Fruit fly (Drosophila melanogaster) whole organism, embryonic: ENCODE data around the gene CG46412.

ENCODE experiments used
- Abd-B ChIP-seq: fragments of 200-800 bp; sonication (Bioruptor generic); optimal IDR thresholded peaks from 2 replicates; lab custom pipeline; 2018; ENCODE audit warnings: missing biosample characterization, mild to moderate bottlenecking, missing genetic modification characterization, moderate library complexity
- Bdp1 ChIP-seq: fragments of 200-800 bp; sonication (Bioruptor generic); optimal IDR thresholded peaks from 3 replicates; lab custom pipeline; 2016; ENCODE audit warnings: missing biosample characterization, missing genetic modification characterization
- CG1024 ChIP-seq: fragments of 200-800 bp; sonication (Bioruptor generic); IDR thresholded peaks from 2 replicates; pipeline ENCODE4 v1.3.6; 2022; ENCODE audit warnings: missing biosample characterization, missing genetic modification characterization
- CG10979 ChIP-seq: fragments of 200-800 bp; sonication (Bioruptor generic); optimal IDR thresholded peaks from 2 replicates; lab custom pipeline; 2018; ENCODE audit warnings: missing biosample characterization, mild to moderate bottlenecking, missing genetic modification characterization, moderate library complexity
- CG1233 ChIP-seq: fragments of 200-800 bp; sonication (Bioruptor generic); optimal IDR thresholded peaks from 4 replicates; lab custom pipeline; 2018; ENCODE audit warnings: missing biosample characterization, mild to moderate bottlenecking, missing genetic modification characterization
- CG12391 ChIP-seq: fragments of 200-800 bp; sonication (Bioruptor generic); optimal IDR thresholded peaks from 3 replicates; lab custom pipeline; 2018; ENCODE audit warnings: missing biosample characterization, mild to moderate bottlenecking, missing genetic modification characterization, moderate library complexity
- CG14710 ChIP-seq: fragments of 200-800 bp; sonication (Bioruptor generic); optimal IDR thresholded peaks from 3 replicates; lab custom pipeline; 2019; ENCODE audit warnings: missing biosample characterization, mild to moderate bottlenecking, missing genetic modification characterization, moderate library complexity
- CG14860 ChIP-seq: fragments of 200-800 bp; sonication (Bioruptor generic); IDR thresholded peaks from 3 replicates; pipeline ENCODE4 v1.3.6; 2022; ENCODE audit warnings: missing biosample characterization, missing genetic modification characterization; ENCODE audit not compliant: partially characterized antibody
- CG15011 ChIP-seq: fragments of 200-800 bp; sonication (Bioruptor generic); optimal IDR thresholded peaks from 3 replicates; lab custom pipeline; 2018; ENCODE audit warnings: missing biosample characterization, mild to moderate bottlenecking, missing genetic modification characterization
- CG2875 ChIP-seq: fragments of 200-800 bp; sonication (Bioruptor generic); optimal IDR thresholded peaks from 2 replicates; lab custom pipeline; 2017; ENCODE audit warnings: missing biosample characterization, mild to moderate bottlenecking, missing genetic modification characterization, missing genetic modification reagents
- CG30403 ChIP-seq: fragments of 200-800 bp; sonication (Bioruptor generic); optimal IDR thresholded peaks from 3 replicates; lab custom pipeline; 2016; ENCODE audit warnings: missing biosample characterization, missing genetic modification characterization
- CG3838 ChIP-seq: fragments of 200-800 bp; sonication (Bioruptor generic); optimal IDR thresholded peaks from 3 replicates; lab custom pipeline; 2016; ENCODE audit warnings: missing biosample characterization, missing genetic modification characterization
- CG4730 ChIP-seq: fragments of 200-800 bp; sonication (Bioruptor generic); IDR thresholded peaks from 2 replicates; pipeline ENCODE4 v1.3.6; 2022; ENCODE audit warnings: missing biosample characterization, missing genetic modification characterization
- CG7928 ChIP-seq: fragments of 200-800 bp; sonication (Bioruptor generic); optimal IDR thresholded peaks from 2 replicates; lab custom pipeline; 2017; ENCODE audit warnings: missing biosample characterization, mild to moderate bottlenecking, missing genetic modification characterization
- CG8478 ChIP-seq: fragments of >200 bp; optimal IDR thresholded peaks from 2 replicates; lab custom pipeline; 2018
- CG9215 ChIP-seq: fragments of 200-800 bp; sonication (Bioruptor generic); IDR thresholded peaks from 2 replicates; pipeline ENCODE4 v1.3.6; 2022; ENCODE audit warnings: missing biosample characterization, missing genetic modification characterization
- CG9727 ChIP-seq: fragments of 200-800 bp; sonication (Bioruptor generic); optimal IDR thresholded peaks from 3 replicates; lab custom pipeline; 2017; ENCODE audit warnings: missing biosample characterization, mild to moderate bottlenecking, missing genetic modification characterization
- CG9932 ChIP-seq: fragments of 200-800 bp; sonication (Bioruptor generic); IDR thresholded peaks from 2 replicates; pipeline ENCODE4 v1.3.6; 2022; ENCODE audit warnings: missing biosample characterization, missing genetic modification characterization
- CTCF ChIP-seq: fragments of 200-800 bp; sonication (Bioruptor generic); optimal IDR thresholded peaks from 2 replicates; lab custom pipeline; 2017; ENCODE audit warnings: missing biosample characterization, mild to moderate bottlenecking, missing genetic modification characterization, moderate library complexity
- D19A ChIP-seq: fragments of 200-800 bp; optimal IDR thresholded peaks from 3 replicates; lab custom pipeline; 2019; ENCODE audit warnings: missing biosample characterization, mild to moderate bottlenecking, missing genetic modification characterization, moderate library complexity
- Gsc ChIP-seq: fragments of 200-800 bp; sonication (Bioruptor generic); IDR thresholded peaks from 2 replicates; pipeline ENCODE4 v1.3.6; 2022; ENCODE audit warnings: missing biosample characterization, missing genetic modification characterization
- Hr51 ChIP-seq, 2 experiments: fragments of 200-800 bp; sonication (Bioruptor generic); optimal IDR thresholded peaks; 2 replicates in 1 of 2; 3 replicates in 1 of 2; lab custom pipeline; 2016 to 2018; ENCODE audit warnings: missing biosample characterization in 2 of 2, missing genetic modification characterization in 2 of 2, mild to moderate bottlenecking in 1 of 2, moderate library complexity in 1 of 2
- Hr78 ChIP-seq, 2 experiments: fragments of 200-800 bp in 1 of 2; fragments of >200 bp in 1 of 2; sonication (Bioruptor generic) in 1 of 2; optimal IDR thresholded peaks; 2 replicates each; lab custom pipeline; 2017 to 2019; ENCODE audit warnings: missing biosample characterization in 2 of 2, missing genetic modification characterization in 2 of 2, mild to moderate bottlenecking in 1 of 2, moderate library complexity in 1 of 2
- Max ChIP-seq: fragments of 200-800 bp; sonication (Bioruptor generic); optimal IDR thresholded peaks from 2 replicates; lab custom pipeline; 2016; ENCODE audit warnings: missing biosample characterization, mild to moderate bottlenecking, missing genetic modification characterization
- Oaz ChIP-seq: fragments of 200-800 bp; sonication (Bioruptor generic); IDR thresholded peaks from 2 replicates; pipeline ENCODE4 v1.3.6; 2022; ENCODE audit warnings: missing biosample characterization, missing genetic modification characterization
- Sry-δ ChIP-seq: fragments of 200-800 bp; sonication (Bioruptor generic); optimal IDR thresholded peaks from 2 replicates; lab custom pipeline; 2016; ENCODE audit warnings: missing biosample characterization, missing genetic modification characterization
- TFAM ChIP-seq: fragments of 200-800 bp; sonication (Bioruptor generic); optimal IDR thresholded peaks from 2 replicates; lab custom pipeline; 2017; ENCODE audit warnings: missing biosample characterization, missing genetic modification characterization, inconsistent platforms
- al ChIP-seq: fragments of 200-800 bp; sonication (Bioruptor generic); IDR thresholded peaks from 2 replicates; pipeline ENCODE4 v1.3.6; 2022; ENCODE audit warnings: missing biosample characterization, missing genetic modification characterization
- ash1 ChIP-seq: fragments of 200-800 bp; sonication (Bioruptor generic); optimal IDR thresholded peaks from 2 replicates; lab custom pipeline; 2018; ENCODE audit warnings: missing biosample characterization, mild to moderate bottlenecking, missing genetic modification characterization
- az2 ChIP-seq: fragments of 200-800 bp; sonication (Bioruptor generic); optimal IDR thresholded peaks from 3 replicates; lab custom pipeline; 2016; ENCODE audit warnings: missing biosample characterization, missing genetic modification characterization
- bcd ChIP-seq: fragments of 200-800 bp; sonication (Bioruptor generic); optimal IDR thresholded peaks from 2 replicates; lab custom pipeline; 2017; ENCODE audit warnings: missing biosample characterization, mild to moderate bottlenecking, missing genetic modification characterization
- btn ChIP-seq: fragments of 200-800 bp; sonication (Bioruptor generic); optimal IDR thresholded peaks from 2 replicates; lab custom pipeline; 2016; ENCODE audit warnings: missing biosample characterization, missing genetic modification characterization
- cwo ChIP-seq: fragments of 200-800 bp; sonication (Bioruptor generic); optimal IDR thresholded peaks from 3 replicates; lab custom pipeline; 2017; ENCODE audit warnings: missing biosample characterization, missing genetic modification characterization, mild to moderate bottlenecking, moderate library complexity, missing genetic modification reagents
- dmrt99B ChIP-seq: fragments of 200-800 bp; sonication (Bioruptor generic); optimal IDR thresholded peaks from 2 replicates; lab custom pipeline; 2018; ENCODE audit warnings: missing biosample characterization, mild to moderate bottlenecking, missing genetic modification characterization, moderate library complexity
- eyg ChIP-seq: fragments of 200-800 bp; sonication (Bioruptor generic); optimal IDR thresholded peaks from 3 replicates; lab custom pipeline; 2016; ENCODE audit warnings: missing biosample characterization, missing genetic modification characterization
- gce ChIP-seq: fragments of 200-800 bp; sonication (Bioruptor generic); IDR thresholded peaks from 3 replicates; pipeline ENCODE4 v1.3.6; 2022; ENCODE audit warnings: missing biosample characterization, missing genetic modification characterization
- grau ChIP-seq: fragments of 200-800 bp; optimal IDR thresholded peaks from 3 replicates; lab custom pipeline; 2019; ENCODE audit warnings: missing biosample characterization, mild to moderate bottlenecking, missing genetic modification characterization, moderate library complexity
- her ChIP-seq: fragments of 200-800 bp; sonication (Bioruptor generic); optimal IDR thresholded peaks from 2 replicates; lab custom pipeline; 2016; ENCODE audit warnings: missing biosample characterization, missing genetic modification characterization
- hkb ChIP-seq, 2 experiments: fragments of 200-800 bp in 1 of 2; fragments of >200 bp in 1 of 2; sonication (Bioruptor generic) in 1 of 2; IDR thresholded peaks in 1 of 2; optimal IDR thresholded peaks in 1 of 2; 2 replicates each; pipeline versions ENCODE4 v1.3.6 to Lab custom; 2017 to 2022; ENCODE audit warnings: missing biosample characterization in 1 of 2, missing genetic modification characterization in 1 of 2
- jing ChIP-seq: fragments of 200-800 bp; sonication (Bioruptor generic); optimal IDR thresholded peaks from 2 replicates; lab custom pipeline; 2018; ENCODE audit warnings: missing biosample characterization, mild to moderate bottlenecking, missing genetic modification characterization
- salm ChIP-seq: fragments of 200-800 bp; sonication (Bioruptor generic); optimal IDR thresholded peaks from 2 replicates; lab custom pipeline; 2018; ENCODE audit warnings: missing biosample characterization, mild to moderate bottlenecking, missing genetic modification characterization
- ttk ChIP-seq: fragments of 200-800 bp; sonication (Bioruptor generic); IDR thresholded peaks from 2 replicates; pipeline ENCODE4 v2.1.2; 2022; ENCODE audit warnings: missing biosample characterization, missing genetic modification characterization

The CG46412 gene

dm6 chr3L:11554338-11554737 lies 9.5 kb downstream of the CG46412 start (continued):
- TF ChIP-seq Max (GFP tag; lab: Kevin White, UChicago) (peak; percentile 84), D19A (tag; lab: Kevin White, UChicago) (peak; percentile 89), CG8478 (lab: Kevin White, UChicago) (no peak), jing (GFP tag; lab: Kevin White, UChicago) (peak; percentile 72), CG9932 (GFP tag; lab: Robert Waterston, UW) (peak; percentile 20; the same call in 1 of the 2 replicates), CG9215 (GFP tag; lab: Robert Waterston, UW) (peak; percentile 47; the same call in 1 of the 2 replicates), CG12391 (tag; lab: Kevin White, UChicago) (peak; percentile 90), Hr51 (GFP tag; optimal IDR thresholded peaks at IDR 0.05; lab: Kevin White, UChicago) (peak; percentile 62 to 67), Bdp1 (GFP tag; lab: Kevin White, UChicago) (peak; percentile 63), CG14710 (tag; lab: Kevin White, UChicago) (peak; percentile 96), CTCF (GFP tag; lab: Kevin White, UChicago) (no peak), Sry-δ (peak; percentile 13), CG1024 (peak; percentile 74), Hr78 (GFP tag; optimal IDR thresholded peaks at IDR 0.05; lab: Kevin White, UChicago) (peak in 1 of 2 experiments; percentile 60), CG30403 (GFP tag; lab: Kevin White, UChicago) (peak; percentile 86), salm (tag; lab: Kevin White, UChicago) (peak; percentile 18), ash1 (no peak), btn (GFP tag; lab: Kevin White, UChicago) (peak; percentile 46), ttk (GFP tag; lab: Robert Waterston, UW) (peak; percentile 65), bcd (peak; percentile 72), CG2875 (GFP tag; lab: Kevin White, UChicago) (peak; percentile 78), CG10979 (tag; lab: Kevin White, UChicago) (peak; percentile 96), Abd-B (GFP tag; lab: Kevin White, UChicago) (peak; percentile 84), Oaz (GFP tag; lab: Robert Waterston, UW) (no peak), CG4730 (GFP tag; lab: Robert Waterston, UW) (peak; percentile 61), grau (tag; lab: Kevin White, UChicago) (peak; percentile 82), CG9727 (GFP tag; lab: Kevin White, UChicago) (peak; percentile 95), hkb (optimal IDR thresholded peaks at IDR 0.05; lab: Kevin White, UChicago) (no peak), hkb (GFP tag; IDR thresholded peaks at IDR 0.05; lab: Robert Waterston, UW) (peak; percentile 83), CG3838 (GFP tag; lab: Kevin White, UChicago) (peak; percentile 61), TFAM (GFP tag; lab: Kevin White, UChicago) (peak; percentile 46), CG1233 (GFP tag; lab: Kevin White, UChicago) (peak; percentile 81), Gsc (GFP tag; lab: Robert Waterston, UW) (no peak; the same call in 1 of the 2 replicates), her (peak; percentile 46), al (GFP tag; lab: Robert Waterston, UW) (no peak), eyg (no peak), CG15011 (GFP tag; lab: Kevin White, UChicago) (peak; percentile 9), az2 (GFP tag; lab: Kevin White, UChicago) (peak; percentile 90), CG14860 (GFP tag; lab: Robert Waterston, UW) (no peak), gce (peak; percentile 39; the same call in 1 of the 3 replicates), CG7928 (peak; percentile 10), cwo (GFP tag; lab: Kevin White, UChicago) (peak; percentile 1), dmrt99B (tag; lab: Kevin White, UChicago) (peak; percentile 83)
